Worm (Caenorhabditis elegans) whole organism, L1 larva: Measurements from ENCODE around the gene lron-4.

Source experiments
- C16A3.4 ChIP-seq: fragments of 150-350 bp; optimal IDR thresholded peaks from 2 replicates; lab custom pipeline; 2014; ENCODE audit warnings: missing biosample characterization, missing genetic modification characterization
- C34B4.2 ChIP-seq: sonication (generic microtip); optimal IDR thresholded peaks from 2 replicates; lab custom pipeline; 2017; ENCODE audit warnings: mild to moderate bottlenecking, missing genetic modification characterization, missing compliant biosample characterization
- aha-1 ChIP-seq: fragments of 150-350 bp; optimal IDR thresholded peaks from 2 replicates; lab custom pipeline; 2014; ENCODE audit warnings: missing biosample characterization, missing genetic modification characterization
- aly-2 ChIP-seq: fragments of 150-350 bp; optimal IDR thresholded peaks from 2 replicates; lab custom pipeline; 2014; ENCODE audit warnings: missing biosample characterization, missing genetic modification characterization
- ama-1 ChIP-seq: fragments of 150-350 bp; optimal IDR thresholded peaks from 2 replicates; lab custom pipeline; 2014
- blmp-1 ChIP-seq: fragments of 150-350 bp; optimal IDR thresholded peaks from 2 replicates; lab custom pipeline; 2014; ENCODE audit warnings: missing biosample characterization, missing genetic modification characterization
- ceh-63 ChIP-seq: fragments of 200-800 bp; sonication (Bioruptor generic); optimal IDR thresholded peaks from 2 replicates; lab custom pipeline; 2018; ENCODE audit warnings: mild to moderate bottlenecking, missing genetic modification characterization, missing compliant biosample characterization
- ceh-8 ChIP-seq: fragments of 200-800 bp; sonication (Bioruptor generic); optimal IDR thresholded peaks from 2 replicates; lab custom pipeline; 2018; ENCODE audit warnings: mild to moderate bottlenecking, missing genetic modification characterization, moderate library complexity, missing compliant biosample characterization
- ceh-82 ChIP-seq, 3 experiments: fragments of 150-350 bp in 1 of 3; sonication (generic microtip) in 2 of 3; optimal IDR thresholded peaks; 2 replicates each; lab custom pipeline; 2014 to 2017; ENCODE audit warnings: missing biosample characterization in 3 of 3, missing genetic modification characterization in 3 of 3
- ceh-88 ChIP-seq: fragments of 200-800 bp; sonication (Bioruptor generic); IDR thresholded peaks from 2 replicates; pipeline ENCODE4 v1.3.6; 2022; ENCODE audit warnings: missing genetic modification characterization, missing compliant biosample characterization
- dpl-1 ChIP-seq, 3 experiments: fragments of 150-350 bp in 2 of 3; sonication (generic microtip) in 1 of 3; optimal IDR thresholded peaks; 2 replicates each; lab custom pipeline; 2014 to 2017; ENCODE audit warnings: missing biosample characterization in 3 of 3, missing genetic modification characterization in 3 of 3, missing genetic modification reagents in 3 of 3
- dsc-1 ChIP-seq: sonication (generic microtip); optimal IDR thresholded peaks from 2 replicates; lab custom pipeline; 2016; ENCODE audit warnings: mild to moderate bottlenecking, missing genetic modification characterization, missing compliant biosample characterization
- efl-3 ChIP-seq: fragments of 200-800 bp; sonication (Bioruptor generic); optimal IDR thresholded peaks from 2 replicates; lab custom pipeline; 2018; ENCODE audit warnings: mild to moderate bottlenecking, missing genetic modification characterization, missing compliant biosample characterization
- egl-27 ChIP-seq, 2 experiments: fragments of 150-350 bp in 1 of 2; sonication (generic microtip); optimal IDR thresholded peaks; 3 replicates each; lab custom pipeline; 2017 to 2018; ENCODE audit warnings: missing biosample characterization in 2 of 2, missing genetic modification characterization in 2 of 2, missing genetic modification reagents in 2 of 2
- elt-2 ChIP-seq: sonication (generic microtip); optimal IDR thresholded peaks from 2 replicates; lab custom pipeline; 2016; ENCODE audit warnings: missing genetic modification characterization, mild to moderate bottlenecking, inconsistent platforms, missing compliant biosample characterization, missing genetic modification reagents
- elt-3 ChIP-seq, 6 experiments: fragments of 150-350 bp in 1 of 6; sonication (generic microtip); optimal IDR thresholded peaks; 2 replicates each; lab custom pipeline; 2017 to 2018; ENCODE audit warnings: missing biosample characterization in 6 of 6, missing genetic modification characterization in 6 of 6, inconsistent platforms in 1 of 6
- fkh-10 ChIP-seq: sonication (generic microtip); optimal IDR thresholded peaks from 2 replicates; lab custom pipeline; 2017; ENCODE audit warnings: missing biosample characterization, missing genetic modification reagents, missing genetic modification characterization
- fkh-4 ChIP-seq: sonication (generic microtip); optimal IDR thresholded peaks from 2 replicates; lab custom pipeline; 2016; ENCODE audit warnings: missing compliant biosample characterization, missing genetic modification characterization, borderline replicate concordance
- fkh-8 ChIP-seq: sonication (generic microtip); optimal IDR thresholded peaks from 2 replicates; lab custom pipeline; 2016; ENCODE audit warnings: mild to moderate bottlenecking, missing genetic modification characterization, missing compliant biosample characterization
- fos-1 ChIP-seq: fragments of 150-350 bp; optimal IDR thresholded peaks from 2 replicates; lab custom pipeline; 2014; ENCODE audit warnings: missing biosample characterization, missing genetic modification characterization
- hlh-4 ChIP-seq: sonication (generic microtip); optimal IDR thresholded peaks from 2 replicates; lab custom pipeline; 2016; ENCODE audit warnings: mild to moderate bottlenecking, missing genetic modification characterization, missing compliant biosample characterization
- hpl-2 ChIP-seq: fragments of 150-350 bp; optimal IDR thresholded peaks from 2 replicates; lab custom pipeline; 2014; ENCODE audit warnings: missing biosample characterization, missing genetic modification reagents, missing genetic modification characterization
- irx-1 ChIP-seq: sonication (generic microtip); optimal IDR thresholded peaks from 2 replicates; lab custom pipeline; 2016; ENCODE audit warnings: missing genetic modification characterization, missing compliant biosample characterization
- jun-1 ChIP-seq: fragments of 150-350 bp; optimal IDR thresholded peaks from 2 replicates; lab custom pipeline; 2014; ENCODE audit warnings: missing biosample characterization, missing genetic modification reagents, missing genetic modification characterization
- lin-14 ChIP-seq: fragments of 200-800 bp; sonication (Bioruptor generic); optimal IDR thresholded peaks from 2 replicates; lab custom pipeline; 2018; ENCODE audit warnings: mild to moderate bottlenecking, missing genetic modification characterization, moderate library complexity, missing compliant biosample characterization
- lin-39 ChIP-seq: fragments of 150-350 bp; optimal IDR thresholded peaks from 2 replicates; lab custom pipeline; 2014; ENCODE audit warnings: missing biosample characterization, missing genetic modification reagents, missing genetic modification characterization
- lir-3 ChIP-seq: sonication (generic microtip); optimal IDR thresholded peaks from 2 replicates; lab custom pipeline; 2016; ENCODE audit warnings: mild to moderate bottlenecking, missing genetic modification characterization, moderate library complexity, missing compliant biosample characterization; ENCODE audit not compliant: poor library complexity
- lsy-2 ChIP-seq, 2 experiments: fragments of 150-350 bp; optimal IDR thresholded peaks; 2 replicates each; lab custom pipeline; 2014; ENCODE audit warnings: missing biosample characterization in 2 of 2, missing genetic modification characterization in 2 of 2
- mef-2 ChIP-seq: fragments of 150-350 bp; optimal IDR thresholded peaks from 2 replicates; lab custom pipeline; 2014; ENCODE audit warnings: missing biosample characterization, missing genetic modification characterization
- mep-1 ChIP-seq: fragments of 150-350 bp; optimal IDR thresholded peaks from 2 replicates; lab custom pipeline; 2014; ENCODE audit warnings: missing biosample characterization, missing genetic modification characterization
- nhr-11 ChIP-seq: fragments of 150-350 bp; optimal IDR thresholded peaks from 2 replicates; lab custom pipeline; 2014; ENCODE audit warnings: missing biosample characterization, missing genetic modification characterization
- nhr-12 ChIP-seq: sonication (generic microtip); optimal IDR thresholded peaks from 2 replicates; lab custom pipeline; 2017; ENCODE audit warnings: missing biosample characterization, missing genetic modification characterization
- nhr-19 ChIP-seq: fragments of 200-800 bp; sonication (Bioruptor generic); conservative IDR thresholded peaks from 2 replicates; pipeline ENCODE4 v1.3.6; 2022; ENCODE audit warnings: missing genetic modification characterization, missing compliant biosample characterization
- nhr-20 ChIP-seq: sonication (generic microtip); optimal IDR thresholded peaks from 2 replicates; lab custom pipeline; 2016; ENCODE audit warnings: mild to moderate bottlenecking, missing genetic modification characterization, missing compliant biosample characterization
- nhr-47 ChIP-seq: sonication (generic microtip); optimal IDR thresholded peaks from 2 replicates; lab custom pipeline; 2016; ENCODE audit warnings: mild to moderate bottlenecking, missing genetic modification characterization, moderate library complexity, missing compliant biosample characterization
- nhr-71 ChIP-seq: sonication (generic microtip); optimal IDR thresholded peaks from 2 replicates; lab custom pipeline; 2016; ENCODE audit warnings: mild to moderate bottlenecking, missing genetic modification characterization, moderate library complexity, missing compliant biosample characterization
- nhr-77 ChIP-seq: fragments of 150-350 bp; optimal IDR thresholded peaks from 2 replicates; lab custom pipeline; 2014; ENCODE audit warnings: missing biosample characterization, missing genetic modification characterization
- nhr-84 ChIP-seq: sonication (generic microtip); optimal IDR thresholded peaks from 2 replicates; lab custom pipeline; 2017; ENCODE audit warnings: missing biosample characterization, missing genetic modification characterization
- nhr-85 ChIP-seq: sonication (generic microtip); peaks from one replicate; lab custom pipeline; 2016; ENCODE audit warnings: missing genetic modification characterization, inconsistent platforms, missing compliant biosample characterization
- pag-3 ChIP-seq: sonication (generic microtip); optimal IDR thresholded peaks from 2 replicates; lab custom pipeline; 2017; ENCODE audit warnings: missing genetic modification characterization, mild to moderate bottlenecking, missing compliant biosample characterization, antibody characterized with exemption, borderline replicate concordance; ENCODE audit not compliant: insufficient read depth
- rnt-1 ChIP-seq: sonication (generic microtip); optimal IDR thresholded peaks from 2 replicates; lab custom pipeline; 2016; ENCODE audit warnings: mild to moderate bottlenecking, missing genetic modification characterization, moderate library complexity, missing compliant biosample characterization
- skn-1 ChIP-seq: fragments of 150-350 bp; optimal IDR thresholded peaks from 2 replicates; lab custom pipeline; 2014; ENCODE audit warnings: missing biosample characterization, missing genetic modification characterization
- sox-4 ChIP-seq: sonication (generic microtip); optimal IDR thresholded peaks from 2 replicates; lab custom pipeline; 2016; ENCODE audit warnings: missing genetic modification characterization, missing compliant biosample characterization
- sup-37 ChIP-seq: fragments of 200-800 bp; sonication (Bioruptor generic); optimal IDR thresholded peaks from 2 replicates; lab custom pipeline; 2018; ENCODE audit warnings: mild to moderate bottlenecking, missing genetic modification characterization, missing compliant biosample characterization
- swsn-7 ChIP-seq: sonication (generic microtip); optimal IDR thresholded peaks from 2 replicates; lab custom pipeline; 2016; ENCODE audit warnings: missing genetic modification characterization, missing compliant biosample characterization
- tlp-1 ChIP-seq: fragments of 150-350 bp; optimal IDR thresholded peaks from 2 replicates; lab custom pipeline; 2014; ENCODE audit warnings: missing biosample characterization, missing genetic modification characterization
- unc-130 ChIP-seq: fragments of 150-350 bp; optimal IDR thresholded peaks from 2 replicates; lab custom pipeline; 2017; ENCODE audit warnings: missing biosample characterization, missing genetic modification characterization, inconsistent platforms
- unc-62 ChIP-seq: fragments of 150-350 bp; optimal IDR thresholded peaks from 2 replicates; lab custom pipeline; 2014; ENCODE audit warnings: missing biosample characterization, missing genetic modification reagents, missing genetic modification characterization
- vab-15 ChIP-seq: sonication (generic microtip); optimal IDR thresholded peaks from 2 replicates; lab custom pipeline; 2017; ENCODE audit warnings: missing genotype, mild to moderate bottlenecking, missing genetic modification characterization, missing compliant biosample characterization
- zag-1 ChIP-seq: fragments of 150-350 bp; optimal IDR thresholded peaks from 2 replicates; lab custom pipeline; 2014; ENCODE audit warnings: missing biosample characterization, missing genetic modification characterization
- ztf-11 ChIP-seq, 2 experiments: sonication (generic microtip); optimal IDR thresholded peaks; 2 replicates each; lab custom pipeline; 2016 to 2017; ENCODE audit warnings: missing genetic modification characterization in 2 of 2, missing biosample characterization in 1 of 2, missing compliant biosample characterization in 1 of 2
- ztf-4 ChIP-seq: fragments of 150-350 bp; optimal IDR thresholded peaks from 2 replicates; lab custom pipeline; 2014; ENCODE audit warnings: missing biosample characterization, missing genetic modification characterization

The lron-4 gene

DNA sequence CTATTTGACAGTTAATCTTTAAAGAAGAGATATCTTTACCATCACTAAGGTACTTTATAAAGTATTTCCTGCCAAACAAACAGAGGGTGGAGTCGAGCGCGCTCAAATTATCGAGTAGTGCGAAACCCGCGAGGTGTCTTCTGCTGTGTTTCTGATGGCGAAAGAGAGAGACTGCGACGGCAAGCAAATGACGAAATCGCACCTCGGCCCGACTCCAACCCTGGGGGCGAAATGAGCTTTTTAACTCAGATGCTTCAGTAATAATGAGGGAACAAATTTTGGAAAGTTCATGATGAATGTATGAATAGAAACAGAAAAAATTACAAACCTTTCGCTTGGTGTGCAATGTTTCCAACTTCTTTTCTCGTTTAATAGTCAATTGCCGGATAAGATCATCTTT lies 20.4 kb downstream of the lron-4 start (continued):
- TF ChIP-seq fkh-4 (tag; lab: Kevin White, UChicago) (no peak), nhr-11 (no peak), lin-14 (GFP tag; lab: Kevin White, UChicago) (peak; percentile 82), pag-3 (tag; lab: Kevin White, UChicago) (no peak), unc-130 (tag; lab: Kevin White, UChicago) (peak; percentile 8), elt-3 (tag; optimal IDR thresholded peaks at IDR 0.05; lab: Kevin White, UChicago) (peak in 4 of 6 experiments; percentile 4 to 41 (median 32)), jun-1 (tag; lab: Kevin White, UChicago) (no peak), nhr-47 (tag; lab: Kevin White, UChicago) (peak; percentile 84), skn-1 (tag; lab: Kevin White, UChicago) (peak; percentile 67), ztf-11 (tag; optimal IDR thresholded peaks at IDR 0.05; lab: Kevin White, UChicago) (no peak), blmp-1 (tag; lab: Kevin White, UChicago) (no peak), hpl-2 (GFP tag; lab: Kevin White, UChicago) (peak; percentile 62), nhr-12 (tag; lab: Kevin White, UChicago) (no peak), aha-1 (no peak), mep-1 (tag; lab: Kevin White, UChicago) (no peak), dpl-1 (GFP tag; optimal IDR thresholded peaks at IDR 0.05; lab: Kevin White, UChicago) (peak; percentile 46 to 57 (median 57)), rnt-1 (peak; percentile 83), lsy-2 (tag; optimal IDR thresholded peaks at IDR 0.05; lab: Kevin White, UChicago) (peak; percentile 59 to 67), tlp-1 (tag; lab: Kevin White, UChicago) (no peak), ceh-63 (no peak), ceh-88 (GFP tag; lab: Robert Waterston, UW) (no peak), C34B4.2 (tag; lab: Kevin White, UChicago) (no peak), elt-2 (tag; lab: Kevin White, UChicago) (peak; percentile 78), efl-3 (no peak), ceh-8 (GFP tag; lab: Kevin White, UChicago) (peak; percentile 12), hlh-4 (no peak), ceh-82 (tag; optimal IDR thresholded peaks at IDR 0.05; lab: Kevin White, UChicago) (peak; percentile 69 to 83 (median 74)), lir-3 (tag; lab: Kevin White, UChicago) (no peak), nhr-20 (peak; percentile 79), egl-27 (tag; optimal IDR thresholded peaks at IDR 0.05; lab: Kevin White, UChicago) (peak in 1 of 2 experiments; percentile 6), fkh-8 (peak; percentile 42), nhr-19 (GFP tag; lab: Robert Waterston, UW) (peak; percentile 85), zag-1 (tag; lab: Kevin White, UChicago) (no peak), fkh-10 (no peak)

ce11 chrII:8086803-8087202 lies 25.2 kb downstream of the lron-4 start, which contains the start of gene K02C4.3:
TSS of gene K02C4.3 (minus strand) at chrII:8086853.
- TF ChIP-seq unc-130 (tag; lab: Kevin White, UChicago) (peak; percentile 64), fos-1 (tag; lab: Kevin White, UChicago) (peak; percentile 31), sup-37 (GFP tag; lab: Kevin White, UChicago) (peak; percentile 25), nhr-85 (tag; lab: Kevin White, UChicago) (peak; percentile 79), nhr-77 (tag; lab: Kevin White, UChicago) (peak; percentile 33), zag-1 (tag; lab: Kevin White, UChicago) (no peak), pag-3 (tag; lab: Kevin White, UChicago) (peak; percentile 4), nhr-71 (tag; lab: Kevin White, UChicago) (peak; percentile 85), ama-1 (lab: Kevin White, UChicago) (no peak), ztf-4 (tag; lab: Kevin White, UChicago) (no peak), dsc-1 (tag; lab: Kevin White, UChicago) (peak; percentile 78), aly-2 (peak; percentile 24), lir-3 (tag; lab: Kevin White, UChicago) (peak; percentile 50), nhr-20 (peak; percentile 76), mef-2 (tag; lab: Kevin White, UChicago) (no peak), swsn-7 (tag; lab: Kevin White, UChicago) (peak; percentile 76), rnt-1 (peak; percentile 72), lin-39 (peak; percentile 60), mep-1 (tag; lab: Kevin White, UChicago) (peak; percentile 87), sox-4 (peak; percentile 14), nhr-47 (tag; lab: Kevin White, UChicago) (peak; percentile 81), C16A3.4 (peak; percentile 39), unc-62 (GFP tag; lab: Kevin White, UChicago) (no peak), vab-15 (tag; lab: Kevin White, UChicago) (no peak), nhr-84 (no peak), irx-1 (tag; lab: Kevin White, UChicago) (peak; percentile 71)
